Worm (Caenorhabditis elegans) whole organism, midembryonic: ENCODE measurements around the gene F52E10.4.

Source experiments
- T22C8.4 ChIP-seq: fragments of 200-800 bp; sonication (Bioruptor generic); IDR thresholded peaks from 2 replicates; pipeline ENCODE4 v1.3.6; 2022; ENCODE audit warnings: missing genetic modification characterization, missing compliant biosample characterization
- flt-1 ChIP-seq: fragments of 200-800 bp; sonication (Bioruptor generic); IDR thresholded peaks from 2 replicates; pipeline ENCODE4 v1.3.6; 2022; ENCODE audit warnings: missing genetic modification characterization, missing compliant biosample characterization
- klf-2 ChIP-seq: fragments of 200-800 bp; sonication (Bioruptor generic); conservative IDR thresholded peaks from 2 replicates; pipeline ENCODE4 v1.3.6; 2022; ENCODE audit warnings: missing genetic modification reagents, missing genetic modification characterization, missing compliant biosample characterization
- tab-1 ChIP-seq: fragments of 200-800 bp; sonication (Bioruptor generic); IDR thresholded peaks from 2 replicates; pipeline ENCODE4 v1.3.6; 2022; ENCODE audit warnings: missing genetic modification characterization, missing compliant biosample characterization
- ztf-23 ChIP-seq: fragments of 200-800 bp; sonication (Bioruptor generic); IDR thresholded peaks from 2 replicates; pipeline ENCODE4 v1.3.6; 2022; ENCODE audit warnings: missing genetic modification reagents, missing genetic modification characterization, missing compliant biosample characterization

DNA sequence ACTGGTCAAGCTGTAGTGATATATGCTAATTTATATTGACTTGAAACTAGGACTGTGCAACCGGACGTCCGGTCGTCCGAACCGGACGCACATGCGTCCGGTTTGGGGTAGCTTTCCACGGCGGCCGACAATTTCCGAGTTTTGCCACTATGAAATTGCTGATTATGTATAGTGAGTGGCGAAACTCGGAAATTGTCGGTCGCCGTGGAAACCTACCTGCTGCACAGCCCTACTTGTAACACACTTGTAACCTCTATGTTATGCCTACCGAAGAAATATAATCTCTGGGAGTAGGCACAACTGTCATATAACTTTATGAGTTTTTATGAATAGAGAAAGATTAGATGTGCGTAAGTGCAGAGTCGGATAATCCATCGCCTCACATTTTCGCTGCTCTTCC, 44.1 kb upstream of the F52E10.4 start:
- no peak for TF ChIP-seq tab-1 (GFP tag; lab: Robert Waterston, UW)
- TF ChIP-seq klf-2 (GFP tag; lab: Robert Waterston, UW) = no peak
- no peak for TF ChIP-seq ztf-23
- no peak for TF ChIP-seq T22C8.4 (GFP tag; lab: Robert Waterston, UW)
- TF ChIP-seq flt-1 (GFP tag; lab: Robert Waterston, UW) = 0 out of 2 replicates have a peak, but pooled peaks have one; percentile 20
